Worm (Caenorhabditis elegans): Measurements from ENCODE around the gene sri-63.

ce11 chrII:3332039-3332438 is 44.9 kb downstream of the sri-63 start, which contains the start of gene irld-27:
- TF ChIP-seq ztf-29 (GFP tag; IDR thresholded peaks at IDR 0.05) (no peak), ref-1 (GFP tag; conservative IDR thresholded peaks at IDR 0.05) (no peak), klf-2 (GFP tag; conservative IDR thresholded peaks at IDR 0.05) (no peak), tab-1 (GFP tag; IDR thresholded peaks at IDR 0.05) (no peak), cog-1 (tag; optimal IDR thresholded peaks at IDR 0.05) (no peak), flt-1 (GFP tag; IDR thresholded peaks at IDR 0.05) (no peak), med-1 (GFP tag; optimal IDR thresholded peaks at IDR 0.05; ENCODE audit: insufficient read depth) (no peak), T22C8.4 (GFP tag; IDR thresholded peaks at IDR 0.05) (no peak)
